Fruit fly (Drosophila melanogaster): ENCODE measurements around the gene CG44005.

CG44005 gene

DNA sequence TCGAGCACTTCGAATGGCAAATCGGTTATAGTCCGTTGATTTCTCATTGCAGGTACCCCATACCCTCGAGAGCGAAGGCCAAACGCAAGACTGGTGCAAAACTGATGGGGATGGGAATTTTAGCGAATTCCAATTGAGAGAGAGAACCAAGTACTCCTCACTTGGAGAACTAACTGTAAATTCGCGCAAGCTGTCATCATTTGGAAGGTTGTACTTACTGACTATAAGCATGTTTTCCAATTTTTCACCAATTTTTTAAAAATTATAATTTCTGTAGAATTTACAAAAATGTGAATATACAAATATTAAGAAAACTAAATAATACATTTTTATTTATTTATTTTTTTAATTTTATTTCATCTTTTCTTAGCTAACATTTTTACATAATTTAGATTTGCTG is at the start of gene CG44005:
TSS of gene CG44005 (minus strand) at position 101 of the 400 bp plus-strand sequence.
- TF ChIP-seq CTCF (optimal IDR thresholded peaks at IDR 0.05) = no peak
- no peak for TF ChIP-seq CG8478 (optimal IDR thresholded peaks at IDR 0.05)

dm6 chr3L:18114038-18114926 is 42.4 kb upstream of the CG44005 start:
- TF ChIP-seq CTCF (optimal IDR thresholded peaks at IDR 0.05) = peak; percentile 40 to 51
- no peak for TF ChIP-seq CG8478 (optimal IDR thresholded peaks at IDR 0.05)

DNA sequence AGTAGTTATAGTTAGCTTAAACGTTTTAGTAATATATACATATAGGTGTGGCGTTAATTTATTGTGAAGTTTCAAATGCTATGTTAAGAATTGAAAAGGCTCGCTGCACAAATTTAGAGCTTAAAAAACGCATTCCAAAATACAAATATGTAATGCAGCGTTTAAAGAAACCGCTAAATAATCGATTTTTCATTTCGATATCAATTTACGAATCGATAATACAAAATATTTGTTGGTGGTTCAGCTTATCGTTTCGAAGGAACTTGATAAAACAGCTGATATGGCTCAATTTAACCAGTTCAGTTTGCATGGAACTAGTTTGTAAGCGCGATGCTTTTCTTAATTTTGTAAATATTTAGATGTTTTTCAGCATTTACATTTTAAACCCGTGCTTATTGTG is 40.7 kb upstream of the CG44005 start, which contains the start of the genes CG32195 and CG7341:
TSS of gene CG32195 (plus strand) at position 291 of the 400 bp plus-strand sequence.
TSS of gene CG7341 (plus strand) at position 291 of the 400 bp plus-strand sequence.
- TF ChIP-seq CG8478 (optimal IDR thresholded peaks at IDR 0.05) (no peak), CTCF (optimal IDR thresholded peaks at IDR 0.05) (no peak)

DNA sequence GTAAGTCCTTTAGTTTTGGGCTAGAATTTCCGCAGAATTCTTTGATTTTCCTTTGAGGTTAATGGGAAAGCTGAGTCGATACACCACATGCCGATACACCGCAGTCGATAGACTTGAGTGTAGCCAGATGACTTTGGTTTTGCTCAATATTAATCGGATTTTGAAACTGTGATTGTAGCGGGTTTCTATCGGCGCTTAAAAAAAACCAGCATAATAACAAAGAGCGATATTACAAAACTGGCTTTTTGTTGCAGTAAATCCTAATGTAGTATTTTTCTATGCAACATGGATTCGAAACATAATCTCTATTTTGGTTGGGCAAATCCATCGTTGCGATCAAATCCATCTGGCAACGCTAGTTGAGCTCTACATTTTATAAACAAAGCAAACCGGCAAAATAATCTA is 37.5 kb upstream of the CG44005 start, which contains the start of the genes Polr3D and mus304:
TSS of gene Polr3D (minus strand) at position 116 of the 405 bp plus-strand sequence.
TSS of gene mus304 (plus strand) at position 356 of the 405 bp plus-strand sequence.
- TF ChIP-seq CG8478 (optimal IDR thresholded peaks at IDR 0.05) (no peak), CTCF (optimal IDR thresholded peaks at IDR 0.05) (peak in 1 of 2 experiments; percentile 9)

DNA sequence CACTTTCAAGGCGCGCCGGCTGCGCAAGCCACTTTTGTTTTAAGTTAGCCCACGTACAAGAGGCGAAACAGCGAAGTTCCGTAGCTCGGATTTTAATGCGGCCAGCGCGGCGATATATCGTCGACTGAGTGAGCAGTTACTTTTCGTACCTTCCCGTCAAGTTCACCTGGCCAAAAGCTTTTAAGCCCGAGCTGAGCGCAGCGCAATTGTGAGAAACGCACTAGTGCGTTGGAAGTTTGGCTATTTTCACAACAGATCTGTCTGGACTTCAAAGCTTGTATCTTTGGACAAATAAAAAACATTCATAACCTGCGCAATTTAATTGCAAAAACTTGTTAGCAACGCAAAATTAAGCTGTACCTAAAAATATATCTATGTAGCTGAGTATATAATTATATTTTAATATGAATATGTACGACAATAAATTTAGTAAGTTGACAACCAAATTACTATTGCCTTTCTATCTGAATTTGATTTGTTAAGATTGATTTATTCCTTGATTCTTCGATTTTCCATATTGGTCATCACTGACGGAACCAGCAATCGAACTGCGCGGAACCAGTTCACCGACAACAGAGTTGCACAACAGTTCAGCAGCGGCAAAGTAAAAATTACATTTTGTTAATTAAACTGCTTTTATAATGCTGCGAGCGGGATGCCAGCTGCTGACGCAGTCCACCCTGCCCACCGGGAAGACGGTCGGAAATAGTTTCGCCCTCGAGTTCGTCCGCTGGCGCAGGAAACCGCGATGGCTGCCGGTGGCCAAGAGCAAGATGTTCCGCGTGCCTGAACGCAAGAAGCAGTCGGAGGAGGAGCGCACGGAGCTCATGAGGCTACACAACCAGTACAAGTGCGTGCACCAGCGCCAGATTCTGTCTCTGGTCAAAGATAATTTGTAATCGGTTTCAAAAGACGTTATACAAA is 34.4 kb upstream of the CG44005 start, which contains the start of the genes CG13698 and mRpS26:
TSS of gene CG13698 (minus strand) at position 129 of the 924 bp plus-strand sequence.
TSS of gene mRpS26 (plus strand) at position 559 of the 924 bp plus-strand sequence.
- no peak for TF ChIP-seq CG8478 (optimal IDR thresholded peaks at IDR 0.05)
- no peak for TF ChIP-seq CTCF (optimal IDR thresholded peaks at IDR 0.05)

dm6 chr3L:18105343-18106020 is 33.6 kb upstream of the CG44005 start:
- no peak for TF ChIP-seq CTCF (optimal IDR thresholded peaks at IDR 0.05)
- no peak for TF ChIP-seq CG8478 (optimal IDR thresholded peaks at IDR 0.05)

DNA sequence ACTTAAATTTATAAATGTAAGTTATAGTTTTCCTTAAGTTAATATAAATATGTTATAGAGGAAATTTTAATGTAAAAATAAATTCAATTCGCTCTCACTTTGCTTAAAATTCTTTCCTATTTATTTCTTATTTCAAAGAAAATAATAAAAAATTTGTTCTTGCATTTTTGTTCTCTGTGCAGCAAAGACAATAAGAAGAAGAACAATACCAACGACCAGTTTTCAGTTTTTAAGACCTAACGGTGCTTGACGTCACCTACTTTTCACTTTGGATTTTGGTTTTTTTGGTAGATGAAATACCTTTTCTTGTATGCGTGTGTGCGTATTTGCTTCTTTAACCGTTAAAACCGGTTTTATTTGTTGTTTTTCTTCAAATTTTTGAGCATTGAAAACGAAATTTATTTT is 30.2 kb upstream of the CG44005 start:
- TF ChIP-seq CTCF (optimal IDR thresholded peaks at IDR 0.05) (no peak), CG8478 (optimal IDR thresholded peaks at IDR 0.05) (no peak)

dm6 chr3L:18101421-18101996 is 29.6 kb upstream of the CG44005 start:
- TF ChIP-seq CG8478 (optimal IDR thresholded peaks at IDR 0.05) (no peak), CTCF (optimal IDR thresholded peaks at IDR 0.05) (no peak)

- TF ChIP-seq CG8478 (optimal IDR thresholded peaks at IDR 0.05) = no peak
- no peak for TF ChIP-seq CTCF (optimal IDR thresholded peaks at IDR 0.05)
These were observed 27.8 kb upstream of the CG44005 start for dm6 chr3L:18099715-18100114.

- TF ChIP-seq CTCF (optimal IDR thresholded peaks at IDR 0.05) (no peak), CG8478 (optimal IDR thresholded peaks at IDR 0.05) (no peak)
These were observed 24.8 kb upstream of the CG44005 start for dm6 chr3L:18096726-18097125.

dm6 chr3L:18093875-18094274 is 22.0 kb upstream of the CG44005 start:
- TF ChIP-seq CG8478 (optimal IDR thresholded peaks at IDR 0.05) (no peak), CTCF (optimal IDR thresholded peaks at IDR 0.05) (no peak)

DNA sequence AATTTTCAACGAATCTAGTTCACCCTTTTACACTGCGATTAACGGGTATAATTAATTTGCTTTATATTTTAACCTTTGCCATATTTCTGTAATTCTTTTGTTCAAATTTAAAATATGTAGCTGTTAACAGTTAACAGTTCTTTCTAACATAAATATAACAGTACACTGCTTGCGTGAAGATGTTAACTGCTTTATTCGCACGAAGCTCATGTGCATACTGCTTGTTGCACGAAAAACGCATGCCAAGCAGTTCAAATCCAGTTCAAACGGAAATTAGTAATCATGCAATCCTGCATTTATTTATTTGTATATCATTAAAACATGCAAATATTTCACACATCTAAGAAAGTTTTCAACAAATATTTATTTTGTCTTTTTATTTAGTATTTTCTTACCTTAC is 16.1 kb upstream of the CG44005 start:
- peak; percentile 35 to 65 for TF ChIP-seq CTCF (optimal IDR thresholded peaks at IDR 0.05)
- no peak for TF ChIP-seq CG8478 (optimal IDR thresholded peaks at IDR 0.05)

- TF ChIP-seq CTCF (optimal IDR thresholded peaks at IDR 0.05) (no peak), CG8478 (optimal IDR thresholded peaks at IDR 0.05) (no peak)
These were observed 15.1 kb upstream of the CG44005 start, which contains the start of gene CG34253 for dm6 chr3L:18086754-18087685. Gene CG34253 (minus strand): TSS chr3L:18087320.
